Fruit fly (Drosophila melanogaster) whole organism, embryonic: Measurements from ENCODE around the gene CG13137.

Experiments
- Atf6 ChIP-seq: fragments of 200-800 bp; sonication (Bioruptor generic); IDR thresholded peaks from 2 replicates; pipeline ENCODE4 v1.3.6; 2022; ENCODE audit warnings: missing biosample characterization, missing genetic modification characterization
- Bdp1 ChIP-seq: fragments of 200-800 bp; sonication (Bioruptor generic); optimal IDR thresholded peaks from 3 replicates; lab custom pipeline; 2016; ENCODE audit warnings: missing biosample characterization, missing genetic modification characterization
- CG10565 ChIP-seq: fragments of 200-800 bp; sonication (Bioruptor generic); optimal IDR thresholded peaks from 3 replicates; lab custom pipeline; 2016; ENCODE audit warnings: missing biosample characterization, mild to moderate bottlenecking, missing genetic modification characterization
- CG1233 ChIP-seq: fragments of 200-800 bp; sonication (Bioruptor generic); optimal IDR thresholded peaks from 4 replicates; lab custom pipeline; 2018; ENCODE audit warnings: missing biosample characterization, mild to moderate bottlenecking, missing genetic modification characterization
- CG13296 ChIP-seq: fragments of 200-800 bp; sonication (Bioruptor generic); optimal IDR thresholded peaks from 3 replicates; lab custom pipeline; 2018; ENCODE audit warnings: missing biosample characterization, mild to moderate bottlenecking, missing genetic modification characterization
- CG13775 ChIP-seq: fragments of 200-800 bp; sonication (Bioruptor generic); optimal IDR thresholded peaks from 3 replicates; lab custom pipeline; 2017; ENCODE audit warnings: missing biosample characterization, mild to moderate bottlenecking, missing genetic modification characterization
- CG14710 ChIP-seq: fragments of 200-800 bp; sonication (Bioruptor generic); optimal IDR thresholded peaks from 3 replicates; lab custom pipeline; 2019; ENCODE audit warnings: missing biosample characterization, mild to moderate bottlenecking, missing genetic modification characterization, moderate library complexity
- CG15696 ChIP-seq: fragments of 200-800 bp; sonication (Bioruptor generic); optimal IDR thresholded peaks from 2 replicates; lab custom pipeline; 2019; ENCODE audit warnings: missing biosample characterization, mild to moderate bottlenecking, missing genetic modification characterization, moderate library complexity
- CG17359 ChIP-seq: fragments of 200-800 bp; sonication (Bioruptor generic); optimal IDR thresholded peaks from 3 replicates; lab custom pipeline; 2018; ENCODE audit warnings: missing biosample characterization, mild to moderate bottlenecking, missing genetic modification characterization, moderate library complexity
- CG18262 ChIP-seq: fragments of 200-800 bp; optimal IDR thresholded peaks from 3 replicates; lab custom pipeline; 2019; ENCODE audit warnings: missing biosample characterization, mild to moderate bottlenecking, missing genetic modification characterization, moderate library complexity
- CG30403 ChIP-seq: fragments of 200-800 bp; sonication (Bioruptor generic); optimal IDR thresholded peaks from 3 replicates; lab custom pipeline; 2016; ENCODE audit warnings: missing biosample characterization, missing genetic modification characterization
- CG33557 ChIP-seq: fragments of 200-800 bp; sonication (Bioruptor generic); optimal IDR thresholded peaks from 2 replicates; lab custom pipeline; 2019; ENCODE audit warnings: missing biosample characterization, mild to moderate bottlenecking, missing genetic modification characterization, moderate library complexity
- CG3847 ChIP-seq: fragments of 200-800 bp; sonication (Bioruptor generic); IDR thresholded peaks from 2 replicates; pipeline ENCODE4 v1.3.6; 2022; ENCODE audit warnings: missing biosample characterization, missing genetic modification characterization
- CG3995 ChIP-seq: fragments of 200-800 bp; sonication (Bioruptor generic); optimal IDR thresholded peaks from 3 replicates; lab custom pipeline; 2016; ENCODE audit warnings: missing biosample characterization, missing genetic modification characterization
- CG4282 ChIP-seq: fragments of 200-800 bp; sonication (Bioruptor generic); optimal IDR thresholded peaks from 2 replicates; lab custom pipeline; 2016; ENCODE audit warnings: missing biosample characterization, missing genetic modification characterization
- CG4424 ChIP-seq: fragments of 200-800 bp; sonication (Bioruptor generic); optimal IDR thresholded peaks from 3 replicates; lab custom pipeline; 2016; ENCODE audit warnings: missing biosample characterization, missing genetic modification characterization
- CG6272 ChIP-seq: fragments of 200-800 bp; sonication (Bioruptor generic); IDR thresholded peaks from 2 replicates; pipeline ENCODE4 v1.3.6; 2022; ENCODE audit warnings: missing biosample characterization, missing genetic modification characterization
- CG7556 ChIP-seq: fragments of 200-800 bp; sonication (Bioruptor generic); optimal IDR thresholded peaks from 2 replicates; lab custom pipeline; 2017; ENCODE audit warnings: missing biosample characterization, mild to moderate bottlenecking, missing genetic modification characterization
- CG7745 ChIP-seq: fragments of 200-800 bp; sonication (Bioruptor generic); optimal IDR thresholded peaks from 2 replicates; lab custom pipeline; 2018; ENCODE audit warnings: missing biosample characterization, mild to moderate bottlenecking, missing genetic modification characterization, moderate library complexity
- CG8281 ChIP-seq: fragments of 200-800 bp; sonication (Bioruptor generic); optimal IDR thresholded peaks from 2 replicates; lab custom pipeline; 2018; ENCODE audit warnings: missing biosample characterization, mild to moderate bottlenecking, missing genetic modification characterization, moderate library complexity
- E2f2 ChIP-seq: fragments of 200-800 bp; sonication (Bioruptor generic); IDR thresholded peaks from 2 replicates; pipeline ENCODE4 v1.3.6; 2022; ENCODE audit warnings: missing biosample characterization, missing genetic modification characterization
- Fer2 ChIP-seq: fragments of 200-800 bp; sonication (Bioruptor generic); optimal IDR thresholded peaks from 2 replicates; lab custom pipeline; 2018; ENCODE audit warnings: missing biosample characterization, mild to moderate bottlenecking, missing genetic modification characterization, moderate library complexity
- HLH3B ChIP-seq: fragments of 200-800 bp; sonication (Bioruptor generic); IDR thresholded peaks from 2 replicates; pipeline ENCODE4 v1.3.6; 2022; ENCODE audit warnings: missing biosample characterization, missing genetic modification characterization
- HLH4C ChIP-seq: fragments of 200-800 bp; sonication (Bioruptor generic); IDR thresholded peaks from 3 replicates; pipeline ENCODE4 v1.3.6; 2022; ENCODE audit warnings: missing biosample characterization, missing genetic modification characterization; ENCODE audit not compliant: partially characterized antibody
- MBD-R2 ChIP-seq: fragments of 200-800 bp; sonication (Bioruptor generic); IDR thresholded peaks from 2 replicates; pipeline ENCODE4 v1.3.6; 2022; ENCODE audit warnings: missing biosample characterization, missing genetic modification characterization
- Max ChIP-seq: fragments of 200-800 bp; sonication (Bioruptor generic); optimal IDR thresholded peaks from 2 replicates; lab custom pipeline; 2016; ENCODE audit warnings: missing biosample characterization, mild to moderate bottlenecking, missing genetic modification characterization
- Med ChIP-seq: fragments of 200-800 bp; sonication (Bioruptor generic); peaks from one replicate; lab custom pipeline; 2016; ENCODE audit warnings: missing biosample characterization, missing genetic modification characterization, mild to moderate bottlenecking, inconsistent platforms, moderate library complexity
- NC2β ChIP-seq: fragments of 200-800 bp; sonication (Bioruptor generic); optimal IDR thresholded peaks from 2 replicates; lab custom pipeline; 2016; ENCODE audit warnings: missing biosample characterization, missing genetic modification characterization
- TFAM ChIP-seq: fragments of 200-800 bp; sonication (Bioruptor generic); optimal IDR thresholded peaks from 2 replicates; lab custom pipeline; 2017; ENCODE audit warnings: missing biosample characterization, missing genetic modification characterization, inconsistent platforms
- Tbp ChIP-seq: fragments of >200 bp; optimal IDR thresholded peaks from 2 replicates; lab custom pipeline; 2018; ENCODE audit warnings: missing biosample characterization, missing genetic modification characterization
- YL-1 ChIP-seq: fragments of 200-800 bp; sonication (Bioruptor generic); optimal IDR thresholded peaks from 3 replicates; lab custom pipeline; 2017; ENCODE audit warnings: missing biosample characterization, mild to moderate bottlenecking, missing genetic modification characterization
- az2 ChIP-seq: fragments of 200-800 bp; sonication (Bioruptor generic); optimal IDR thresholded peaks from 3 replicates; lab custom pipeline; 2016; ENCODE audit warnings: missing biosample characterization, missing genetic modification characterization
- cad ChIP-seq: fragments of >200 bp; optimal IDR thresholded peaks from 2 replicates; lab custom pipeline; 2017; ENCODE audit warnings: missing biosample characterization, missing genetic modification characterization
- eve ChIP-seq, 2 experiments: fragments of >200 bp; optimal IDR thresholded peaks; 2 replicates each; lab custom pipeline; 2017; ENCODE audit warnings: missing biosample characterization in 2 of 2, missing genetic modification characterization in 2 of 2
- fd64A ChIP-seq: fragments of 200-800 bp; sonication (Bioruptor generic); optimal IDR thresholded peaks from 3 replicates; lab custom pipeline; 2018; ENCODE audit warnings: missing biosample characterization, mild to moderate bottlenecking, missing genetic modification characterization
- gsb-n ChIP-seq: fragments of 200-800 bp; sonication (Bioruptor generic); optimal IDR thresholded peaks from 3 replicates; lab custom pipeline; 2018; ENCODE audit warnings: missing biosample characterization, mild to moderate bottlenecking, missing genetic modification characterization
- ind ChIP-seq: fragments of 200-800 bp; sonication (Bioruptor generic); optimal IDR thresholded peaks from 3 replicates; lab custom pipeline; 2016; ENCODE audit warnings: missing biosample characterization, missing genetic modification characterization
- jing ChIP-seq: fragments of 200-800 bp; sonication (Bioruptor generic); optimal IDR thresholded peaks from 2 replicates; lab custom pipeline; 2018; ENCODE audit warnings: missing biosample characterization, mild to moderate bottlenecking, missing genetic modification characterization
- ken ChIP-seq: fragments of 200-800 bp; sonication (Bioruptor generic); IDR thresholded peaks from 3 replicates; pipeline ENCODE4 v1.3.6; 2022; ENCODE audit warnings: missing biosample characterization, missing genetic modification characterization
- lola ChIP-seq, 3 experiments: fragments of >200 bp in 2 of 3; fragments of 200-800 bp in 1 of 3; sonication (Bioruptor generic) in 1 of 3; optimal IDR thresholded peaks; 2 replicates each; lab custom pipeline; 2017 to 2019; ENCODE audit warnings: missing biosample characterization in 3 of 3, missing genetic modification characterization in 3 of 3, mild to moderate bottlenecking in 1 of 3, moderate library complexity in 1 of 3
- nerfin-1 ChIP-seq: fragments of 200-800 bp; sonication (Bioruptor generic); optimal IDR thresholded peaks from 3 replicates; lab custom pipeline; 2019; ENCODE audit warnings: missing biosample characterization, mild to moderate bottlenecking, missing genetic modification characterization, moderate library complexity
- row ChIP-seq: fragments of 200-800 bp; sonication (Bioruptor generic); IDR thresholded peaks from 3 replicates; pipeline ENCODE4 v1.3.6; 2022; ENCODE audit warnings: missing biosample characterization, missing genetic modification characterization
- scrt ChIP-seq: fragments of 200-800 bp; sonication (Bioruptor generic); optimal IDR thresholded peaks from 2 replicates; lab custom pipeline; 2018; ENCODE audit warnings: missing biosample characterization, mild to moderate bottlenecking, missing genetic modification characterization, moderate library complexity
- sens ChIP-seq: fragments of 200-800 bp; sonication (Bioruptor generic); peaks from one replicate; lab custom pipeline; 2016; ENCODE audit warnings: missing biosample characterization, missing genetic modification characterization
- sima ChIP-seq: fragments of 200-800 bp; sonication (Bioruptor generic); optimal IDR thresholded peaks from 2 replicates; lab custom pipeline; 2016; ENCODE audit warnings: missing biosample characterization, missing genetic modification characterization
- tio ChIP-seq: fragments of 200-800 bp; sonication (Bioruptor generic); optimal IDR thresholded peaks from 2 replicates; lab custom pipeline; 2017; ENCODE audit warnings: missing biosample characterization, missing genetic modification characterization, inconsistent platforms
- tup ChIP-seq: fragments of 200-800 bp; sonication (Bioruptor generic); optimal IDR thresholded peaks from 2 replicates; lab custom pipeline; 2016; ENCODE audit warnings: missing biosample characterization, mild to moderate bottlenecking, missing genetic modification characterization, moderate library complexity
- vvl ChIP-seq: fragments of 200-800 bp; sonication (Bioruptor generic); IDR thresholded peaks from 2 replicates; pipeline ENCODE4 v1.3.6; 2022; ENCODE audit warnings: missing biosample characterization, missing genetic modification characterization
- wek ChIP-seq: fragments of 200-800 bp; sonication (Bioruptor generic); optimal IDR thresholded peaks from 3 replicates; lab custom pipeline; 2018; ENCODE audit warnings: missing biosample characterization, mild to moderate bottlenecking, missing genetic modification characterization, moderate library complexity
- zfh1 ChIP-seq: fragments of 200-800 bp; sonication (Bioruptor generic); IDR thresholded peaks from 3 replicates; pipeline ENCODE4 v1.3.6; 2022; ENCODE audit warnings: missing biosample characterization, missing genetic modification characterization

CG13137 gene

dm6 chr2L:10210631-10211557, 38.4 kb downstream of the CG13137 start, which contains the start of the genes CG5727 and ath (continued):
- peak; percentile 34 for TF ChIP-seq CG4424 (GFP tag; lab: Kevin White, UChicago)
- TF ChIP-seq fd64A (GFP tag; lab: Kevin White, UChicago): no peak
- TF ChIP-seq CG3995 (GFP tag; lab: Kevin White, UChicago): peak; percentile 15
- peak; percentile 18 for TF ChIP-seq CG13775
- TF ChIP-seq tup: no peak
- no peak for TF ChIP-seq tio (GFP tag; lab: Kevin White, UChicago)
- no peak for TF ChIP-seq ken (GFP tag; lab: Robert Waterston, UW)
- TF ChIP-seq wek: peak; percentile 38
- peak; percentile 72 for TF ChIP-seq Med
- TF ChIP-seq CG13296 (GFP tag; lab: Kevin White, UChicago): peak; percentile 51
- TF ChIP-seq CG10565 (GFP tag; lab: Kevin White, UChicago): no peak
- peak; percentile 35 for TF ChIP-seq CG1233
- TF ChIP-seq lola (GFP tag; optimal IDR thresholded peaks at IDR 0.05; lab: Kevin White, UChicago): peak in 1 of 3 experiments; percentile 40
- no peak for TF ChIP-seq CG7745 (tag; lab: Kevin White, UChicago)
- TF ChIP-seq NC2β (GFP tag; lab: Kevin White, UChicago): no peak
- peak; percentile 42 for TF ChIP-seq CG14710 (tag; lab: Kevin White, UChicago)
- no peak for TF ChIP-seq gsb-n
- TF ChIP-seq Fer2: no peak
- TF ChIP-seq MBD-R2 (GFP tag; lab: Robert Waterston, UW): peak; percentile 50; the same call in 1 of the 2 replicates
- TF ChIP-seq CG3847 (GFP tag; lab: Robert Waterston, UW): no peak
- TF ChIP-seq jing (GFP tag; lab: Kevin White, UChicago): no peak
- no peak for TF ChIP-seq HLH4C (GFP tag; lab: Robert Waterston, UW)
- no peak for TF ChIP-seq Tbp (GFP tag; lab: Kevin White, UChicago)
- TF ChIP-seq row (GFP tag; lab: Robert Waterston, UW): peak; percentile 63
- TF ChIP-seq CG30403 (GFP tag; lab: Kevin White, UChicago): peak; percentile 26
- TF ChIP-seq CG18262 (tag; lab: Kevin White, UChicago): peak; percentile 20
- TF ChIP-seq CG33557: peak; percentile 10
- peak; percentile 34 for TF ChIP-seq E2f2 (GFP tag; lab: Robert Waterston, UW)
- TF ChIP-seq Bdp1: no peak
- TF ChIP-seq YL-1 (GFP tag; lab: Kevin White, UChicago): peak; percentile 35
- TF ChIP-seq TFAM (GFP tag; lab: Kevin White, UChicago): no peak
- peak; percentile 7 for TF ChIP-seq CG17359 (tag; lab: Kevin White, UChicago)
- TF ChIP-seq CG7556: no peak
- TF ChIP-seq vvl (GFP tag; lab: Robert Waterston, UW): no peak
- no peak for TF ChIP-seq zfh1 (GFP tag; lab: Robert Waterston, UW)
- peak; percentile 5 for TF ChIP-seq CG15696 (tag; lab: Kevin White, UChicago)

- TF ChIP-seq HLH4C (GFP tag; lab: Robert Waterston, UW): no peak
- TF ChIP-seq az2 (GFP tag; lab: Kevin White, UChicago): no peak
- no peak for TF ChIP-seq Max (GFP tag; lab: Kevin White, UChicago)
- TF ChIP-seq ind (GFP tag; lab: Kevin White, UChicago): no peak
- TF ChIP-seq eve (GFP tag; optimal IDR thresholded peaks at IDR 0.05; lab: Kevin White, UChicago): peak in 1 of 2 experiments; percentile 75
- TF ChIP-seq zfh1 (GFP tag; lab: Robert Waterston, UW): no peak
- TF ChIP-seq CG8281: no peak
- peak; percentile 52 for TF ChIP-seq nerfin-1 (tag; lab: Kevin White, UChicago)
- no peak for TF ChIP-seq CG6272 (GFP tag; lab: Robert Waterston, UW)
- peak; percentile 36 for TF ChIP-seq scrt (GFP tag; lab: Kevin White, UChicago)
- TF ChIP-seq cad: peak; percentile 5
- TF ChIP-seq sens: peak; percentile 40
- no peak for TF ChIP-seq sima (GFP tag; lab: Kevin White, UChicago)
- TF ChIP-seq CG4282 (GFP tag; lab: Kevin White, UChicago): no peak
- TF ChIP-seq wek: no peak
- 0 out of 2 replicates have a peak, but pooled peaks have one; percentile 8 for TF ChIP-seq HLH3B (GFP tag; lab: Robert Waterston, UW)
- TF ChIP-seq Atf6: no peak
Observed at dm6 chr2L:10220010-10220409, 47.5 kb downstream of the CG13137 start.
